Worm (Caenorhabditis elegans) whole organism, L4 larva: ENCODE data around the gene F10E7.1.
A peak's percentile ranks its signal among the peaks of the same experiment; 100 is the strongest.

Experiments
- F49E8.2 ChIP-seq: sonication (generic microtip); optimal IDR thresholded peaks from 2 replicates; lab custom pipeline; 2016; ENCODE audit warnings: missing compliant biosample characterization, mild to moderate bottlenecking, missing genetic modification characterization, borderline replicate concordance
- R02D3.7 ChIP-seq: fragments of 150-350 bp; sonication (generic microtip); optimal IDR thresholded peaks from 3 replicates; lab custom pipeline; 2014; ENCODE audit warnings: missing biosample characterization, missing genetic modification characterization
- T20F7.1 ChIP-seq: fragments of 200-800 bp; sonication (Bioruptor generic); optimal IDR thresholded peaks from 2 replicates; lab custom pipeline; 2018; ENCODE audit warnings: mild to moderate bottlenecking, missing genetic modification characterization, missing compliant biosample characterization
- T26A8.4 ChIP-seq: fragments of 200-800 bp; sonication (Bioruptor generic); IDR thresholded peaks from 2 replicates; pipeline ENCODE4 v1.3.6; 2022; ENCODE audit warnings: missing genetic modification characterization, missing compliant biosample characterization
- Y48G9A.11 ChIP-seq: fragments of 200-800 bp; sonication (Bioruptor generic); IDR thresholded peaks from 2 replicates; pipeline ENCODE4 v1.3.6; 2022; ENCODE audit warnings: missing genetic modification reagents, missing genetic modification characterization, missing compliant biosample characterization
- ZK546.5 ChIP-seq, 2 experiments: sonication (generic microtip); optimal IDR thresholded peaks; 2 replicates each; lab custom pipeline; 2017; ENCODE audit warnings: missing biosample characterization in 2 of 2, missing genetic modification characterization in 2 of 2
- aly-2 ChIP-seq: sonication (generic microtip); optimal IDR thresholded peaks from 2 replicates; lab custom pipeline; 2018; ENCODE audit warnings: missing biosample characterization, missing genetic modification characterization
- ama-1 ChIP-seq: fragments of 150-350 bp; optimal IDR thresholded peaks from 2 replicates; lab custom pipeline; 2014; ENCODE audit warnings: inconsistent platforms, mixed read lengths
- ceh-44 ChIP-seq: fragments of 200-800 bp; sonication (Bioruptor generic); IDR thresholded peaks from 2 replicates; pipeline ENCODE4 v1.3.6; 2022; ENCODE audit warnings: missing genetic modification reagents, missing genetic modification characterization, missing compliant biosample characterization
- ceh-82 ChIP-seq: sonication (generic microtip); optimal IDR thresholded peaks from 2 replicates; lab custom pipeline; 2017; ENCODE audit warnings: missing biosample characterization, missing genetic modification characterization
- ces-1 ChIP-seq: fragments of 150-350 bp; sonication (generic microtip); optimal IDR thresholded peaks from 4 replicates; lab custom pipeline; 2014; ENCODE audit warnings: missing biosample characterization, missing genetic modification reagents, missing genetic modification characterization
- ctbp-1 ChIP-seq: fragments of 200-800 bp; sonication (Bioruptor generic); IDR thresholded peaks from 2 replicates; pipeline ENCODE4 v1.3.6; 2022; ENCODE audit warnings: missing genetic modification reagents, missing genetic modification characterization, missing compliant biosample characterization
- daf-12 ChIP-seq: fragments of 150-350 bp; optimal IDR thresholded peaks from 2 replicates; lab custom pipeline; 2014; ENCODE audit warnings: missing biosample characterization, missing genetic modification reagents, missing genetic modification characterization
- daf-19 ChIP-seq: fragments of 200-800 bp; sonication (Bioruptor generic); conservative IDR thresholded peaks from 2 replicates; pipeline ENCODE4 v1.3.6; 2022; ENCODE audit warnings: missing genetic modification characterization, missing compliant biosample characterization
- dmd-6 ChIP-seq: fragments of 200-800 bp; sonication (Bioruptor generic); IDR thresholded peaks from 2 replicates; pipeline ENCODE4 v1.3.6; 2022; ENCODE audit warnings: missing genetic modification reagents, missing genetic modification characterization, missing compliant biosample characterization
- dmd-8 ChIP-seq: fragments of 200-800 bp; sonication (Bioruptor generic); IDR thresholded peaks from 2 replicates; pipeline ENCODE4 v1.3.6; 2022; ENCODE audit warnings: missing genetic modification characterization, missing compliant biosample characterization
- dmd-9 ChIP-seq: fragments of 200-800 bp; sonication (Bioruptor generic); IDR thresholded peaks from 2 replicates; pipeline ENCODE4 v1.3.6; 2022; ENCODE audit warnings: missing genetic modification reagents, missing genetic modification characterization, missing compliant biosample characterization
- fkh-10 ChIP-seq: fragments of 150-350 bp; optimal IDR thresholded peaks from 2 replicates; lab custom pipeline; 2014; ENCODE audit warnings: missing biosample characterization, missing genetic modification reagents, missing genetic modification characterization
- jun-1 ChIP-seq: fragments of 150-350 bp; optimal IDR thresholded peaks from 2 replicates; lab custom pipeline; 2014; ENCODE audit warnings: missing biosample characterization, missing genetic modification reagents, missing genetic modification characterization
- lin-13 ChIP-seq: fragments of 150-350 bp; optimal IDR thresholded peaks from 2 replicates; lab custom pipeline; 2014; ENCODE audit warnings: missing biosample characterization, missing genetic modification reagents, missing genetic modification characterization
- lin-29 ChIP-seq: fragments of 200-800 bp; sonication (Bioruptor generic); IDR thresholded peaks from 2 replicates; pipeline ENCODE4 v1.3.6; 2022; ENCODE audit warnings: missing genetic modification reagents, missing genetic modification characterization, missing compliant biosample characterization
- lin-38 ChIP-seq: fragments of 200-800 bp; sonication (Bioruptor generic); IDR thresholded peaks from 2 replicates; pipeline ENCODE4 v1.3.6; 2022; ENCODE audit warnings: missing genetic modification reagents, missing genetic modification characterization, missing compliant biosample characterization
- lsy-2 ChIP-seq, 2 experiments: fragments of 150-350 bp in 1 of 2; sonication (generic microtip) in 1 of 2; optimal IDR thresholded peaks; 2 replicates each; lab custom pipeline; 2014 to 2017; ENCODE audit warnings: missing biosample characterization in 2 of 2, missing genetic modification characterization in 2 of 2
- madf-5 ChIP-seq, 2 experiments: fragments of 200-800 bp; sonication (Bioruptor generic); IDR thresholded peaks; 2 replicates each; pipeline ENCODE4 v1.3.6; 2022; ENCODE audit warnings: missing compliant biosample characterization in 2 of 2, missing genetic modification characterization in 2 of 2
- madf-9 ChIP-seq: fragments of 200-800 bp; sonication (Bioruptor generic); conservative IDR thresholded peaks from 2 replicates; pipeline ENCODE4 v1.3.6; 2022; ENCODE audit warnings: missing genetic modification reagents, missing genetic modification characterization, missing compliant biosample characterization
- mep-1 ChIP-seq: fragments of 150-350 bp; sonication (generic microtip); optimal IDR thresholded peaks from 3 replicates; lab custom pipeline; 2014; ENCODE audit warnings: missing biosample characterization, missing genetic modification characterization
- nhr-237 ChIP-seq: sonication (generic microtip); optimal IDR thresholded peaks from 2 replicates; lab custom pipeline; 2017; ENCODE audit warnings: missing biosample characterization, missing genetic modification characterization
- nhr-41 ChIP-seq: fragments of 200-800 bp; sonication (Bioruptor generic); IDR thresholded peaks from 2 replicates; pipeline ENCODE4 v1.3.6; 2022; ENCODE audit warnings: missing genetic modification reagents, missing genetic modification characterization, missing compliant biosample characterization
- nhr-6 ChIP-seq: fragments of 150-350 bp; optimal IDR thresholded peaks from 2 replicates; lab custom pipeline; 2014; ENCODE audit warnings: missing biosample characterization, missing genetic modification characterization
- pha-4 ChIP-seq, 2 experiments: fragments of 150-350 bp in 1 of 2; fragments of 200-800 bp in 1 of 2; sonication (Bioruptor generic) in 1 of 2; IDR thresholded peaks in 1 of 2; optimal IDR thresholded peaks in 1 of 2; 2 replicates each; pipeline versions ENCODE4 v1.3.6 to Lab custom; 2014 to 2022; ENCODE audit warnings: missing genetic modification characterization in 2 of 2, missing genetic modification reagents in 2 of 2, missing biosample characterization in 1 of 2, missing compliant biosample characterization in 1 of 2
- pqm-1 ChIP-seq: sonication (generic microtip); optimal IDR thresholded peaks from 2 replicates; lab custom pipeline; 2017; ENCODE audit warnings: missing biosample characterization, missing genetic modification characterization
- skn-1 ChIP-seq: fragments of 150-350 bp; optimal IDR thresholded peaks from 2 replicates; lab custom pipeline; 2014; ENCODE audit warnings: missing biosample characterization, missing genetic modification characterization
- snpc-1.2 ChIP-seq: fragments of 200-800 bp; sonication (Bioruptor generic); IDR thresholded peaks from 2 replicates; pipeline ENCODE4 v1.3.6; 2022; ENCODE audit warnings: missing genetic modification reagents, missing genetic modification characterization, missing compliant biosample characterization
- spr-1 ChIP-seq: sonication (generic microtip); optimal IDR thresholded peaks from 2 replicates; lab custom pipeline; 2016; ENCODE audit warnings: mild to moderate bottlenecking, missing genetic modification characterization, missing compliant biosample characterization
- unc-62 ChIP-seq, 3 experiments: fragments of 150-350 bp in 1 of 3; sonication (generic microtip); optimal IDR thresholded peaks in 2 of 3; peaks in 1 of 3; 1 replicate in 1 of 3; 2 replicates in 2 of 3; lab custom pipeline; 2014 to 2017; ENCODE audit warnings: missing biosample characterization in 3 of 3, missing genetic modification characterization in 3 of 3, missing genetic modification reagents in 3 of 3, missing genotype in 1 of 3
- zag-1 ChIP-seq: fragments of 150-350 bp; optimal IDR thresholded peaks from 2 replicates; lab custom pipeline; 2014; ENCODE audit warnings: missing biosample characterization, missing genetic modification characterization
- zfp-2 ChIP-seq: sonication (generic microtip); optimal IDR thresholded peaks from 2 replicates; lab custom pipeline; 2016; ENCODE audit warnings: mild to moderate bottlenecking, missing genetic modification characterization, missing compliant biosample characterization

The F10E7.1 gene

ce11 chrII:7104794-7105613 is 21.6 kb upstream of the F10E7.1 start, which contains the start of the genes farl-11 and rpl-33 (continued):
- TF ChIP-seq nhr-6 = peak; percentile 87
- no peak for TF ChIP-seq F49E8.2 (tag; lab: Kevin White, UChicago)
- peak; percentile 64 to 91 for TF ChIP-seq ZK546.5 (tag; optimal IDR thresholded peaks at IDR 0.05; lab: Kevin White, UChicago)
- TF ChIP-seq lin-13 (GFP tag; lab: Kevin White, UChicago) = peak; percentile 78
- TF ChIP-seq ama-1 = peak; percentile 11
- peak; percentile 39 for TF ChIP-seq jun-1 (tag; lab: Kevin White, UChicago)
- TF ChIP-seq madf-9 = no peak
- no peak for TF ChIP-seq aly-2 (tag; lab: Kevin White, UChicago)
- TF ChIP-seq T26A8.4 (GFP tag; lab: Robert Waterston, UW) = peak; percentile 35; the same call in 1 of the 2 replicates
- no peak for TF ChIP-seq ceh-44 (GFP tag; lab: Robert Waterston, UW)
- TF ChIP-seq lin-29 (GFP tag; lab: Robert Waterston, UW) = no peak
- peak; percentile 82 for TF ChIP-seq mep-1 (tag; lab: Kevin White, UChicago)
- peak; percentile 73 for TF ChIP-seq lin-38 (GFP tag; lab: Robert Waterston, UW)
- no peak for TF ChIP-seq dmd-8 (GFP tag; lab: Robert Waterston, UW)
- no peak for TF ChIP-seq madf-5 (GFP tag; IDR thresholded peaks at IDR 0.05; lab: Robert Waterston, UW)
- peak in 1 of 2 experiments; percentile 99 for TF ChIP-seq unc-62 (GFP tag; optimal IDR thresholded peaks at IDR 0.05 in 1 of 2; lab: Kevin White, UChicago)
- no peak for TF ChIP-seq unc-62 (tag; optimal IDR thresholded peaks at IDR 0.05; lab: Kevin White, UChicago)
- TF ChIP-seq spr-1 = peak; percentile 16
- peak; percentile 58 for TF ChIP-seq fkh-10 (GFP tag; lab: Kevin White, UChicago)
- TF ChIP-seq ces-1 (GFP tag; lab: Kevin White, UChicago) = peak; percentile 29
- peak; percentile 29; the same call in 1 of the 2 replicates for TF ChIP-seq dmd-6
- no peak for TF ChIP-seq dmd-9 (GFP tag; lab: Robert Waterston, UW)
- TF ChIP-seq lsy-2 (tag; optimal IDR thresholded peaks at IDR 0.05; lab: Kevin White, UChicago) = peak; percentile 95 to 99
- no peak for TF ChIP-seq ctbp-1 (GFP tag; lab: Robert Waterston, UW)
- TF ChIP-seq daf-12 (tag; lab: Kevin White, UChicago) = no peak
- no peak for TF ChIP-seq pha-4 (GFP tag; IDR thresholded peaks at IDR 0.05; lab: Robert Waterston, UW)
- TF ChIP-seq pha-4 (tag; optimal IDR thresholded peaks at IDR 0.05; lab: Kevin White, UChicago) = peak; percentile 90
- TF ChIP-seq T20F7.1 = peak; percentile 99

ce11 chrII:7106313-7106712 is 20.2 kb upstream of the F10E7.1 start:
- TF ChIP-seq Y48G9A.11 = peak; percentile 59
- TF ChIP-seq lsy-2 (tag; optimal IDR thresholded peaks at IDR 0.05; lab: Kevin White, UChicago) = no peak
- peak; percentile 37; the same call in 1 of the 2 replicates for TF ChIP-seq lin-38 (GFP tag; lab: Robert Waterston, UW)

- TF ChIP-seq ceh-82 (tag; lab: Kevin White, UChicago) (no peak), zag-1 (tag; lab: Kevin White, UChicago) (no peak), skn-1 (tag; lab: Kevin White, UChicago) (no peak), T20F7.1 (no peak), nhr-237 (no peak), daf-19 (GFP tag; lab: Robert Waterston, UW) (no peak), dmd-9 (GFP tag; lab: Robert Waterston, UW) (no peak), ama-1 (no peak), pqm-1 (tag; lab: Kevin White, UChicago) (no peak), nhr-41 (GFP tag; lab: Robert Waterston, UW) (no peak), zfp-2 (tag; lab: Kevin White, UChicago) (no peak), R02D3.7 (tag; lab: Kevin White, UChicago) (no peak), snpc-1.2 (GFP tag; lab: Robert Waterston, UW) (no peak), ces-1 (GFP tag; lab: Kevin White, UChicago) (no peak)
Measured at ce11 chrII:7109956-7110355, 16.6 kb upstream of the F10E7.1 start, which contains the start of gene F10E7.9. TSS of gene F10E7.9 (minus strand) at chrII:7110056.
